Worm (Caenorhabditis elegans) whole organism, early embryonic: Measurements from ENCODE around the gene ZK180.6.

ENCODE experiments used
- B0310.2 ChIP-seq: sonication (generic microtip); optimal IDR thresholded peaks from 2 replicates; lab custom pipeline; 2016; ENCODE audit warnings: mild to moderate bottlenecking, missing genetic modification characterization, missing compliant biosample characterization
- F13C5.2 ChIP-seq: sonication (generic microtip); optimal IDR thresholded peaks from 2 replicates; lab custom pipeline; 2017; ENCODE audit warnings: mild to moderate bottlenecking, missing genetic modification characterization, inconsistent platforms, missing compliant biosample characterization
- aly-1 ChIP-seq: sonication (generic microtip); optimal IDR thresholded peaks from 2 replicates; lab custom pipeline; 2016; ENCODE audit warnings: missing genetic modification characterization, missing compliant biosample characterization
- ama-1 ChIP-seq: fragments of 150-350 bp; optimal IDR thresholded peaks from 2 replicates; lab custom pipeline; 2014
- ets-7 ChIP-seq: sonication (generic microtip); optimal IDR thresholded peaks from 2 replicates; lab custom pipeline; 2016; ENCODE audit warnings: missing genotype, missing genetic modification characterization, missing compliant biosample characterization
- flt-1 ChIP-seq: fragments of 200-800 bp; sonication (Bioruptor generic); IDR thresholded peaks from 2 replicates; pipeline ENCODE4 v1.3.6; 2022; ENCODE audit warnings: missing genetic modification characterization, missing compliant biosample characterization
- hnd-1 ChIP-seq: sonication (generic microtip); optimal IDR thresholded peaks from 2 replicates; lab custom pipeline; 2016; ENCODE audit warnings: missing genetic modification characterization, missing compliant biosample characterization
- scrt-1 ChIP-seq: fragments of 200-800 bp; sonication (Bioruptor generic); IDR thresholded peaks from 2 replicates; pipeline ENCODE4 v1.3.6; 2022; ENCODE audit warnings: missing genetic modification characterization, missing compliant biosample characterization
- sea-1 ChIP-seq: fragments of 200-800 bp; sonication (Bioruptor generic); conservative IDR thresholded peaks from 2 replicates; pipeline ENCODE4 v1.3.6; 2022; ENCODE audit warnings: missing genetic modification characterization, missing compliant biosample characterization
- tbx-11 ChIP-seq: fragments of 200-800 bp; sonication (Bioruptor generic); IDR thresholded peaks from 2 replicates; pipeline ENCODE4 v1.3.6; 2022; ENCODE audit warnings: missing genetic modification characterization, missing compliant biosample characterization

ce11 chrIV:4536247-4536646, 11.4 kb upstream of the ZK180.6 start, which contains the start of gene ZK185.2:
- TF ChIP-seq flt-1 (GFP tag; lab: Robert Waterston, UW) (no peak), aly-1 (tag; lab: Kevin White, UChicago) (no peak), F13C5.2 (tag; lab: Kevin White, UChicago) (no peak), tbx-11 (GFP tag; lab: Robert Waterston, UW) (no peak), hnd-1 (tag; lab: Kevin White, UChicago) (no peak), ets-7 (tag; lab: Kevin White, UChicago) (no peak), scrt-1 (no peak), B0310.2 (no peak), ama-1 (lab: Kevin White, UChicago) (no peak), sea-1 (no peak)
